Worm (Caenorhabditis elegans) whole organism, late embryonic: ENCODE measurements around the gene Y54F10AR.1.

Experiments used
- C08G9.2 ChIP-seq: sonication (generic microtip); optimal IDR thresholded peaks from 2 replicates; lab custom pipeline; 2016; ENCODE audit warnings: mild to moderate bottlenecking, missing genetic modification characterization, moderate library complexity, missing compliant biosample characterization
- C38D4.7 ChIP-seq: fragments of 200-800 bp; sonication (Bioruptor generic); optimal IDR thresholded peaks from 2 replicates; lab custom pipeline; 2018; ENCODE audit warnings: mild to moderate bottlenecking, missing genetic modification characterization, moderate library complexity, missing compliant biosample characterization
- K09A11.1 ChIP-seq: sonication (generic microtip); optimal IDR thresholded peaks from 2 replicates; lab custom pipeline; 2017; ENCODE audit warnings: antibody characterized with exemption, mild to moderate bottlenecking, missing genetic modification characterization, missing compliant biosample characterization; ENCODE audit not compliant: insufficient read depth
- Y22D7AL.16 ChIP-seq: sonication (generic microtip); optimal IDR thresholded peaks from 2 replicates; lab custom pipeline; 2016; ENCODE audit warnings: missing genetic modification characterization, missing compliant biosample characterization
- ahr-1 ChIP-seq: sonication (generic microtip); optimal IDR thresholded peaks from 2 replicates; lab custom pipeline; 2016; ENCODE audit warnings: missing genetic modification characterization, missing compliant biosample characterization
- ceh-14 ChIP-seq: sonication (generic microtip); optimal IDR thresholded peaks from 2 replicates; lab custom pipeline; 2016; ENCODE audit warnings: missing genotype, missing genetic modification characterization, missing compliant biosample characterization
- ceh-18 ChIP-seq: sonication (generic microtip); optimal IDR thresholded peaks from 2 replicates; lab custom pipeline; 2016; ENCODE audit warnings: missing genetic modification characterization, missing compliant biosample characterization
- ceh-19 ChIP-seq: fragments of 200-800 bp; sonication (Bioruptor generic); optimal IDR thresholded peaks from 2 replicates; lab custom pipeline; 2018; ENCODE audit warnings: mild to moderate bottlenecking, missing genetic modification characterization, missing compliant biosample characterization
- ceh-2 ChIP-seq: sonication (generic microtip); optimal IDR thresholded peaks from 2 replicates; lab custom pipeline; 2016; ENCODE audit warnings: missing genotype, missing genetic modification characterization, missing compliant biosample characterization
- ceh-22 ChIP-seq: sonication (generic microtip); optimal IDR thresholded peaks from 2 replicates; lab custom pipeline; 2017; ENCODE audit warnings: missing biosample characterization, missing genetic modification characterization
- ceh-24 ChIP-seq: sonication (generic microtip); optimal IDR thresholded peaks from 2 replicates; lab custom pipeline; 2016; ENCODE audit warnings: mild to moderate bottlenecking, missing genetic modification characterization, missing compliant biosample characterization
- ceh-30 ChIP-seq: fragments of 150-350 bp; optimal IDR thresholded peaks from 2 replicates; lab custom pipeline; 2014; ENCODE audit warnings: missing biosample characterization, missing genetic modification characterization
- ceh-31 ChIP-seq: sonication (generic microtip); optimal IDR thresholded peaks from 2 replicates; lab custom pipeline; 2016; ENCODE audit warnings: missing genetic modification characterization, missing compliant biosample characterization
- ceh-34 ChIP-seq: sonication (generic microtip); optimal IDR thresholded peaks from 2 replicates; lab custom pipeline; 2016; ENCODE audit warnings: mild to moderate bottlenecking, missing genetic modification characterization, missing compliant biosample characterization
- ceh-48 ChIP-seq: sonication (generic microtip); optimal IDR thresholded peaks from 2 replicates; lab custom pipeline; 2016; ENCODE audit warnings: missing genetic modification characterization, inconsistent platforms, missing compliant biosample characterization
- dmd-4 ChIP-seq: sonication (generic microtip); optimal IDR thresholded peaks from 2 replicates; lab custom pipeline; 2016; ENCODE audit warnings: borderline replicate concordance, missing genetic modification characterization, missing compliant biosample characterization
- dve-1 ChIP-seq: sonication (generic microtip); optimal IDR thresholded peaks from 2 replicates; lab custom pipeline; 2017; ENCODE audit warnings: antibody characterized with exemption, mild to moderate bottlenecking, missing genetic modification characterization, missing compliant biosample characterization
- elt-4 ChIP-seq: sonication (generic microtip); optimal IDR thresholded peaks from 2 replicates; lab custom pipeline; 2016; ENCODE audit warnings: missing genetic modification characterization, missing compliant biosample characterization
- ets-4 ChIP-seq: sonication (generic microtip); optimal IDR thresholded peaks from 2 replicates; lab custom pipeline; 2016; ENCODE audit warnings: missing genetic modification characterization, missing compliant biosample characterization
- gmeb-2 ChIP-seq: sonication (generic microtip); optimal IDR thresholded peaks from 2 replicates; lab custom pipeline; 2016; ENCODE audit warnings: missing genetic modification characterization, inconsistent platforms, missing compliant biosample characterization
- hlh-13 ChIP-seq: fragments of 200-800 bp; sonication (Bioruptor generic); optimal IDR thresholded peaks from 2 replicates; lab custom pipeline; 2018; ENCODE audit warnings: mild to moderate bottlenecking, missing genetic modification characterization, missing compliant biosample characterization
- hlh-15 ChIP-seq: sonication (generic microtip); optimal IDR thresholded peaks from 2 replicates; lab custom pipeline; 2016; ENCODE audit warnings: missing genetic modification characterization, missing compliant biosample characterization
- hlh-30 ChIP-seq: sonication (generic microtip); optimal IDR thresholded peaks from 2 replicates; lab custom pipeline; 2017; ENCODE audit warnings: antibody characterized with exemption, missing genetic modification characterization, missing compliant biosample characterization; ENCODE audit not compliant: insufficient read depth
- hlh-8 ChIP-seq: sonication (generic microtip); optimal IDR thresholded peaks from 2 replicates; lab custom pipeline; 2016; ENCODE audit warnings: missing genotype, missing genetic modification characterization, missing compliant biosample characterization
- lin-11 ChIP-seq: fragments of 200-800 bp; sonication (Bioruptor generic); optimal IDR thresholded peaks from 2 replicates; lab custom pipeline; 2018; ENCODE audit warnings: mild to moderate bottlenecking, missing genetic modification characterization, missing compliant biosample characterization
- mec-3 ChIP-seq: sonication (generic microtip); optimal IDR thresholded peaks from 2 replicates; lab custom pipeline; 2016; ENCODE audit warnings: borderline replicate concordance, missing genetic modification characterization, missing compliant biosample characterization
- nfya-1 ChIP-seq: sonication (generic microtip); optimal IDR thresholded peaks from 2 replicates; lab custom pipeline; 2017; ENCODE audit warnings: missing genetic modification characterization, mild to moderate bottlenecking, missing compliant biosample characterization, antibody characterized with exemption, moderate library complexity
- nhr-11 ChIP-seq: fragments of 150-350 bp; optimal IDR thresholded peaks from 2 replicates; lab custom pipeline; 2014; ENCODE audit warnings: missing biosample characterization, missing genetic modification characterization
- pag-3 ChIP-seq: sonication (generic microtip); optimal IDR thresholded peaks from 2 replicates; lab custom pipeline; 2016; ENCODE audit warnings: missing compliant biosample characterization, missing genetic modification characterization, borderline replicate concordance
- pax-1 ChIP-seq: fragments of 150-350 bp; optimal IDR thresholded peaks from 2 replicates; lab custom pipeline; 2014; ENCODE audit warnings: missing biosample characterization, missing genetic modification characterization
- pqm-1 ChIP-seq: sonication (generic microtip); optimal IDR thresholded peaks from 2 replicates; lab custom pipeline; 2016; ENCODE audit warnings: missing genetic modification characterization, missing compliant biosample characterization
- ref-2 ChIP-seq: sonication (generic microtip); optimal IDR thresholded peaks from 2 replicates; lab custom pipeline; 2016; ENCODE audit warnings: missing genetic modification characterization, missing compliant biosample characterization
- sdc-2 ChIP-seq: sonication (generic microtip); optimal IDR thresholded peaks from 2 replicates; lab custom pipeline; 2016; ENCODE audit warnings: missing genotype, missing genetic modification characterization, missing compliant biosample characterization
- sox-4 ChIP-seq: sonication (generic microtip); optimal IDR thresholded peaks from 2 replicates; lab custom pipeline; 2017; ENCODE audit warnings: mild to moderate bottlenecking, missing genetic modification characterization, inconsistent platforms, missing compliant biosample characterization
- syd-9 ChIP-seq: sonication (generic microtip); optimal IDR thresholded peaks from 2 replicates; lab custom pipeline; 2016; ENCODE audit warnings: mild to moderate bottlenecking, missing genetic modification characterization, moderate library complexity, missing compliant biosample characterization
- tbx-2 ChIP-seq: sonication (generic microtip); optimal IDR thresholded peaks from 2 replicates; lab custom pipeline; 2016; ENCODE audit warnings: missing genetic modification characterization, missing compliant biosample characterization
- tbx-7 ChIP-seq: sonication (generic microtip); optimal IDR thresholded peaks from 2 replicates; lab custom pipeline; 2016; ENCODE audit warnings: missing genotype, missing genetic modification characterization, missing compliant biosample characterization
- ttx-3 ChIP-seq: sonication (generic microtip); optimal IDR thresholded peaks from 2 replicates; lab custom pipeline; 2016; ENCODE audit warnings: missing genetic modification reagents, missing genetic modification characterization, missing compliant biosample characterization
- unc-42 ChIP-seq: sonication (generic microtip); optimal IDR thresholded peaks from 2 replicates; lab custom pipeline; 2016; ENCODE audit warnings: missing genotype, missing genetic modification characterization, missing compliant biosample characterization
- unc-55 ChIP-seq: sonication (generic microtip); optimal IDR thresholded peaks from 2 replicates; lab custom pipeline; 2017; ENCODE audit warnings: missing biosample characterization, missing genetic modification reagents, missing genetic modification characterization
- unc-86 ChIP-seq: sonication (generic microtip); optimal IDR thresholded peaks from 2 replicates; lab custom pipeline; 2016; ENCODE audit warnings: missing genetic modification characterization, missing compliant biosample characterization

The Y54F10AR.1 gene

ce11 chrIII:2546298-2546697 lies 29.2 kb downstream of the Y54F10AR.1 start:
- TF ChIP-seq nfya-1 (tag; lab: Kevin White, UChicago) (peak; percentile 72), gmeb-2 (tag; lab: Kevin White, UChicago) (no peak)

DNA sequence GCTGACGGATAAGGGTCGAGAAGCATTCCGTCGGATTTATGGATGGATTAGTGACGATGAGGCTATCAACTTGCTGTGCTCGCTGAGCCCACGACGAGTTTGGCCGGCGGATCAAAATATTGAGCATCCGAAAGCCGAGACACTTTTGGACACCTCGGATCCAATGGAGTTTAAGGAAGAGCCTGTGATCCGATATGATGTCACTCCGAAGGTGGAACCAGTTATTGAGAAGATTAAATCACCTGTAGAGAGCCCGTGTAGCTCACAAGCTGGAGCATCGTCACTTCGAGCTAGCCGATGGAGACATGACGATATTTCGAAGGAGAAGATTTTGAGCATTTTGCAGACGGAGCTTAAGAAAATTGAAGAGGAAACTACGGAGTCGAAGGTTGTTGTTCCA lies 35.0 kb downstream of the Y54F10AR.1 start:
- TF ChIP-seq hlh-15 (no peak), ceh-30 (tag; lab: Kevin White, UChicago) (no peak), pqm-1 (tag; lab: Kevin White, UChicago) (no peak), lin-11 (tag; lab: Kevin White, UChicago) (no peak), ets-4 (tag; lab: Kevin White, UChicago) (no peak), elt-4 (tag; lab: Kevin White, UChicago) (no peak), ttx-3 (tag; lab: Kevin White, UChicago) (no peak), C38D4.7 (GFP tag; lab: Kevin White, UChicago) (no peak), K09A11.1 (tag; lab: Kevin White, UChicago) (no peak), ceh-24 (no peak), hlh-8 (tag; lab: Kevin White, UChicago) (no peak), sdc-2 (no peak), ceh-22 (no peak), dmd-4 (tag; lab: Kevin White, UChicago) (no peak), nfya-1 (tag; lab: Kevin White, UChicago) (no peak), pag-3 (tag; lab: Kevin White, UChicago) (no peak), ceh-19 (GFP tag; lab: Kevin White, UChicago) (no peak), unc-42 (tag; lab: Kevin White, UChicago) (no peak)

DNA sequence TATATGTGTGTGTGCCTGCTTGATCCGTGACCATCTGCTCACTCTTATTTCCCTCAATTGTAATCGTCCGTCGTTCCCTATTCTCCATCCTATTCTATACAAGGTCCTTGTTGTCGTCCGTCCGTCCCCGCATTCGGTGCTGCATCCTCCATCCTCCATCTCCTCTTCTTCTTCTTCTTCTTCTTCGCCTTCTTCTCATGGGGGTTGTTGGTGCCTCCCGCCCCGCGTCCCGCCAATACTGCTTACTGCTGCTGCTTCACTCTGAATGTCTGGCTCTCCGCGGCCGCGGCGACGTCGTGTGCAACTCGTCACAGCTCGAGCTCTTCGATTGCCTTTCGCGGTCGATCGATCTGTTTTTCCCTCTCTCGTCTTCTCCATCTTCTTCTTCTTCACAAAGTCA lies 40.4 kb downstream of the Y54F10AR.1 start:
- TF ChIP-seq ref-2 = peak; percentile 58
- TF ChIP-seq Y22D7AL.16 (tag; lab: Kevin White, UChicago) = no peak
- peak; percentile 86 for TF ChIP-seq ceh-48
- no peak for TF ChIP-seq ahr-1 (tag; lab: Kevin White, UChicago)
- TF ChIP-seq sox-4 (tag; lab: Kevin White, UChicago) = no peak
- TF ChIP-seq ceh-14 (tag; lab: Kevin White, UChicago) = peak; percentile 54
- peak; percentile 68 for TF ChIP-seq ceh-31 (tag; lab: Kevin White, UChicago)
- TF ChIP-seq nfya-1 (tag; lab: Kevin White, UChicago) = peak; percentile 43
- TF ChIP-seq C08G9.2 = peak; percentile 23
- TF ChIP-seq ceh-34 (tag; lab: Kevin White, UChicago) = peak; percentile 52
- no peak for TF ChIP-seq nhr-11 (tag; lab: Kevin White, UChicago)
- peak; percentile 34 for TF ChIP-seq ceh-18 (tag; lab: Kevin White, UChicago)
- peak; percentile 3 for TF ChIP-seq tbx-7 (tag; lab: Kevin White, UChicago)
- TF ChIP-seq ceh-22 = no peak
- no peak for TF ChIP-seq dve-1 (tag; lab: Kevin White, UChicago)
- peak; percentile 19 for TF ChIP-seq ceh-19 (GFP tag; lab: Kevin White, UChicago)
- TF ChIP-seq ceh-2 (tag; lab: Kevin White, UChicago) = peak; percentile 7
- TF ChIP-seq tbx-2 (tag; lab: Kevin White, UChicago) = peak; percentile 22
- TF ChIP-seq gmeb-2 (tag; lab: Kevin White, UChicago) = no peak
- peak; percentile 49 for TF ChIP-seq syd-9
- peak; percentile 48 for TF ChIP-seq unc-42 (tag; lab: Kevin White, UChicago)
- TF ChIP-seq pax-1 (tag; lab: Kevin White, UChicago) = no peak

- TF ChIP-seq ceh-48 = peak; percentile 92
- TF ChIP-seq nfya-1 (tag; lab: Kevin White, UChicago) = peak; percentile 70
- TF ChIP-seq pax-1 (tag; lab: Kevin White, UChicago) = no peak
- TF ChIP-seq unc-86 (tag; lab: Kevin White, UChicago) = no peak
- no peak for TF ChIP-seq mec-3 (tag; lab: Kevin White, UChicago)
- peak; percentile 58 for TF ChIP-seq ref-2
- TF ChIP-seq hlh-13 = no peak
- peak; percentile 89 for TF ChIP-seq hlh-30
- peak; percentile 69 for TF ChIP-seq unc-42 (tag; lab: Kevin White, UChicago)
- TF ChIP-seq ceh-14 (tag; lab: Kevin White, UChicago) = peak; percentile 25
- TF ChIP-seq ceh-18 (tag; lab: Kevin White, UChicago) = peak; percentile 35
- peak; percentile 38 for TF ChIP-seq ceh-19 (GFP tag; lab: Kevin White, UChicago)
- no peak for TF ChIP-seq dmd-4 (tag; lab: Kevin White, UChicago)
- TF ChIP-seq syd-9 = peak; percentile 48
- peak; percentile 79 for TF ChIP-seq ceh-31 (tag; lab: Kevin White, UChicago)
- peak; percentile 30 for TF ChIP-seq C08G9.2
- peak; percentile 28 for TF ChIP-seq ceh-34 (tag; lab: Kevin White, UChicago)
- peak; percentile 7 for TF ChIP-seq unc-55 (GFP tag; lab: Kevin White, UChicago)
- peak; percentile 6 for TF ChIP-seq sdc-2
- TF ChIP-seq tbx-2 (tag; lab: Kevin White, UChicago) = peak; percentile 56
Observed at ce11 chrIII:2532716-2533115, 42.8 kb downstream of the Y54F10AR.1 start.
